Fruit fly (Drosophila melanogaster) whole organism, embryonic: ENCODE results near the gene SLC5A11.

Experiments used
- ATbp ChIP-seq: fragments of 200-800 bp; sonication (Bioruptor generic); optimal IDR thresholded peaks from 2 replicates; lab custom pipeline; 2017; ENCODE audit warnings: missing biosample characterization, mild to moderate bottlenecking, missing genetic modification characterization, missing genetic modification reagents
- BtbVII ChIP-seq: fragments of 200-800 bp; sonication (Bioruptor generic); optimal IDR thresholded peaks from 3 replicates; lab custom pipeline; 2017; ENCODE audit warnings: missing biosample characterization, mild to moderate bottlenecking, missing genetic modification characterization
- CG10462 ChIP-seq: fragments of 200-800 bp; sonication (Bioruptor generic); optimal IDR thresholded peaks from 2 replicates; lab custom pipeline; 2016; ENCODE audit warnings: missing biosample characterization, missing genetic modification characterization
- CG11093 ChIP-seq: fragments of 200-800 bp; sonication (Bioruptor generic); IDR thresholded peaks from 3 replicates; pipeline ENCODE4 v1.3.6; 2022; ENCODE audit warnings: missing biosample characterization, missing genetic modification characterization
- CG13287 ChIP-seq: fragments of 200-800 bp; sonication (Bioruptor generic); IDR thresholded peaks from 2 replicates; pipeline ENCODE4 v1.3.6; 2022; ENCODE audit warnings: missing biosample characterization, missing genetic modification characterization; ENCODE audit not compliant: partially characterized antibody
- CG14965 ChIP-seq: fragments of 200-800 bp; sonication (Bioruptor generic); optimal IDR thresholded peaks from 2 replicates; lab custom pipeline; 2016; ENCODE audit warnings: missing biosample characterization, missing genetic modification characterization, borderline replicate concordance
- CG15479 ChIP-seq: fragments of 200-800 bp; sonication (Bioruptor generic); optimal IDR thresholded peaks from 3 replicates; lab custom pipeline; 2019; ENCODE audit warnings: missing biosample characterization, mild to moderate bottlenecking, missing genetic modification characterization, moderate library complexity
- CG1647 ChIP-seq: fragments of 200-800 bp; sonication (Bioruptor generic); optimal IDR thresholded peaks from 3 replicates; lab custom pipeline; 2016; ENCODE audit warnings: missing biosample characterization, missing genetic modification characterization
- CG16815 ChIP-seq: fragments of 200-800 bp; sonication (Bioruptor generic); optimal IDR thresholded peaks from 3 replicates; lab custom pipeline; 2017; ENCODE audit warnings: missing biosample characterization, mild to moderate bottlenecking, missing genetic modification characterization
- CG16863 ChIP-seq: fragments of 200-800 bp; sonication (Bioruptor generic); optimal IDR thresholded peaks from 3 replicates; lab custom pipeline; 2016; ENCODE audit warnings: missing biosample characterization, missing genetic modification characterization
- CG17568 ChIP-seq: fragments of 200-800 bp; sonication (Bioruptor generic); optimal IDR thresholded peaks from 2 replicates; lab custom pipeline; 2018; ENCODE audit warnings: missing biosample characterization, mild to moderate bottlenecking, missing genetic modification characterization, moderate library complexity
- CG18599 ChIP-seq: fragments of 200-800 bp; sonication (Bioruptor generic); optimal IDR thresholded peaks from 3 replicates; lab custom pipeline; 2017; ENCODE audit warnings: missing biosample characterization, missing genetic modification characterization, mild to moderate bottlenecking, moderate library complexity, missing genetic modification reagents
- CG2875 ChIP-seq: fragments of 200-800 bp; sonication (Bioruptor generic); optimal IDR thresholded peaks from 2 replicates; lab custom pipeline; 2017; ENCODE audit warnings: missing biosample characterization, mild to moderate bottlenecking, missing genetic modification characterization, missing genetic modification reagents
- CG34224 ChIP-seq: fragments of 200-800 bp; sonication (Bioruptor generic); IDR thresholded peaks from 3 replicates; pipeline ENCODE4 v1.3.6; 2022; ENCODE audit warnings: missing biosample characterization, missing genetic modification characterization; ENCODE audit not compliant: partially characterized antibody
- CG43689 ChIP-seq: fragments of 200-800 bp; sonication (Bioruptor generic); IDR thresholded peaks from 2 replicates; pipeline ENCODE4 v1.3.6; 2022; ENCODE audit warnings: missing biosample characterization, missing genetic modification characterization
- CG5245 ChIP-seq: fragments of 200-800 bp; sonication (Bioruptor generic); optimal IDR thresholded peaks from 3 replicates; lab custom pipeline; 2016; ENCODE audit warnings: missing biosample characterization, missing genetic modification characterization
- CG5953 ChIP-seq: fragments of 200-800 bp; sonication (Bioruptor generic); IDR thresholded peaks from 2 replicates; pipeline ENCODE4 v1.3.6; 2022; ENCODE audit warnings: missing biosample characterization, missing genetic modification characterization
- CG6254 ChIP-seq: fragments of 200-800 bp; sonication (Bioruptor generic); optimal IDR thresholded peaks from 3 replicates; lab custom pipeline; 2017; ENCODE audit warnings: mild to moderate bottlenecking, missing biosample characterization, missing genetic modification reagents, missing genetic modification characterization
- CG7963 ChIP-seq: fragments of 200-800 bp; sonication (Bioruptor generic); IDR thresholded peaks from 3 replicates; pipeline ENCODE4 v1.3.6; 2022; ENCODE audit warnings: missing biosample characterization, missing genetic modification characterization; ENCODE audit not compliant: partially characterized antibody
- CG8359 ChIP-seq: fragments of 200-800 bp; sonication (Bioruptor generic); optimal IDR thresholded peaks from 2 replicates; lab custom pipeline; 2017; ENCODE audit warnings: missing biosample characterization, mild to moderate bottlenecking, missing genetic modification characterization, borderline replicate concordance
- CTCF ChIP-seq: fragments of 200-800 bp; sonication (Bioruptor generic); optimal IDR thresholded peaks from 2 replicates; lab custom pipeline; 2017; ENCODE audit warnings: missing biosample characterization, mild to moderate bottlenecking, missing genetic modification characterization, moderate library complexity
- Chrac-16 ChIP-seq: fragments of 200-800 bp; sonication (Bioruptor generic); optimal IDR thresholded peaks from 3 replicates; lab custom pipeline; 2016; ENCODE audit warnings: missing biosample characterization, missing genetic modification characterization
- Dek ChIP-seq: fragments of 200-800 bp; sonication (Bioruptor generic); optimal IDR thresholded peaks from 3 replicates; lab custom pipeline; 2019; ENCODE audit warnings: missing biosample characterization, mild to moderate bottlenecking, missing genetic modification characterization, moderate library complexity
- Dfd ChIP-seq, 2 experiments: fragments of >200 bp; optimal IDR thresholded peaks; 2 replicates each; lab custom pipeline; 2017; ENCODE audit warnings: missing biosample characterization in 2 of 2, missing genetic modification characterization in 2 of 2
- Doc2 ChIP-seq: fragments of 200-800 bp; sonication (Bioruptor generic); IDR thresholded peaks from 2 replicates; pipeline ENCODE4 v1.3.6; 2022; ENCODE audit warnings: missing biosample characterization, missing genetic modification characterization
- Elba2 ChIP-seq: fragments of 200-800 bp; sonication (Bioruptor generic); optimal IDR thresholded peaks from 3 replicates; lab custom pipeline; 2016; ENCODE audit warnings: missing biosample characterization, missing genetic modification characterization
- HHEX ChIP-seq: fragments of 200-800 bp; sonication (Bioruptor generic); optimal IDR thresholded peaks from 3 replicates; lab custom pipeline; 2017; ENCODE audit warnings: missing biosample characterization, mild to moderate bottlenecking, missing genetic modification characterization, missing genetic modification reagents
- MBD-R2 ChIP-seq: fragments of 200-800 bp; sonication (Bioruptor generic); IDR thresholded peaks from 2 replicates; pipeline ENCODE4 v1.3.6; 2022; ENCODE audit warnings: missing biosample characterization, missing genetic modification characterization
- MESR4 ChIP-seq: fragments of 200-800 bp; sonication (Bioruptor generic); optimal IDR thresholded peaks from 2 replicates; lab custom pipeline; 2018; ENCODE audit warnings: missing biosample characterization, mild to moderate bottlenecking, missing genetic modification characterization, moderate library complexity
- Meics ChIP-seq: fragments of 200-800 bp; sonication (Bioruptor generic); optimal IDR thresholded peaks from 2 replicates; lab custom pipeline; 2017; ENCODE audit warnings: missing biosample characterization, mild to moderate bottlenecking, missing genetic modification characterization
- Myb ChIP-seq: fragments of 200-800 bp; sonication (Bioruptor generic); optimal IDR thresholded peaks from 2 replicates; lab custom pipeline; 2016; ENCODE audit warnings: missing biosample characterization, missing genetic modification characterization
- Pdp1 ChIP-seq, 2 experiments: fragments of 200-800 bp; sonication (Bioruptor generic); optimal IDR thresholded peaks; 3 replicates each; lab custom pipeline; 2016; ENCODE audit warnings: missing biosample characterization in 2 of 2, missing genetic modification characterization in 2 of 2, mild to moderate bottlenecking in 1 of 2, moderate library complexity in 1 of 2
- ab ChIP-seq: fragments of 200-800 bp; sonication (Bioruptor generic); optimal IDR thresholded peaks from 2 replicates; lab custom pipeline; 2016; ENCODE audit warnings: missing biosample characterization, missing genetic modification characterization
- bigmax ChIP-seq: fragments of 200-800 bp; sonication (Bioruptor generic); optimal IDR thresholded peaks from 2 replicates; lab custom pipeline; 2018; ENCODE audit warnings: missing biosample characterization, mild to moderate bottlenecking, missing genetic modification characterization
- btn ChIP-seq: fragments of 200-800 bp; sonication (Bioruptor generic); optimal IDR thresholded peaks from 2 replicates; lab custom pipeline; 2016; ENCODE audit warnings: missing biosample characterization, missing genetic modification characterization
- cato ChIP-seq: fragments of 200-800 bp; sonication (Bioruptor generic); optimal IDR thresholded peaks from 2 replicates; lab custom pipeline; 2016; ENCODE audit warnings: missing biosample characterization, missing genetic modification characterization, borderline replicate concordance
- ci ChIP-seq: fragments of 200-800 bp; sonication (Bioruptor generic); IDR thresholded peaks from 3 replicates; pipeline ENCODE4 v1.3.6; 2022; ENCODE audit warnings: missing biosample characterization, missing genetic modification characterization
- crc ChIP-seq: fragments of 200-800 bp; sonication (Bioruptor generic); optimal IDR thresholded peaks from 2 replicates; lab custom pipeline; 2016; ENCODE audit warnings: missing biosample characterization, missing genetic modification characterization
- dmrt99B ChIP-seq: fragments of 200-800 bp; sonication (Bioruptor generic); optimal IDR thresholded peaks from 2 replicates; lab custom pipeline; 2018; ENCODE audit warnings: missing biosample characterization, mild to moderate bottlenecking, missing genetic modification characterization, moderate library complexity
- hbn ChIP-seq: fragments of 200-800 bp; sonication (Bioruptor generic); IDR thresholded peaks from 2 replicates; pipeline ENCODE4 v1.3.6; 2022; ENCODE audit warnings: missing biosample characterization, missing genetic modification characterization; ENCODE audit not compliant: partially characterized antibody
- inv ChIP-seq: fragments of 200-800 bp; sonication (Bioruptor generic); IDR thresholded peaks from 2 replicates; pipeline ENCODE4 v1.3.6; 2022; ENCODE audit warnings: missing biosample characterization, missing genetic modification characterization; ENCODE audit not compliant: partially characterized antibody
- mld ChIP-seq: fragments of 200-800 bp; sonication (Bioruptor generic); IDR thresholded peaks from 3 replicates; pipeline ENCODE4 v1.3.6; 2022; ENCODE audit warnings: missing biosample characterization, missing genetic modification characterization; ENCODE audit not compliant: partially characterized antibody
- rib ChIP-seq: fragments of 200-800 bp; sonication (Bioruptor generic); IDR thresholded peaks from 2 replicates; pipeline ENCODE4 v1.3.6; 2022; ENCODE audit warnings: missing biosample characterization, missing genetic modification characterization
- sens-2 ChIP-seq: fragments of 200-800 bp; sonication (Bioruptor generic); IDR thresholded peaks from 2 replicates; pipeline ENCODE4 v1.3.6; 2022; ENCODE audit warnings: missing biosample characterization, missing genetic modification characterization
- sim ChIP-seq: fragments of 200-800 bp; sonication (Bioruptor generic); IDR thresholded peaks from 2 replicates; pipeline ENCODE4 v1.3.6; 2022; ENCODE audit warnings: missing biosample characterization, missing genetic modification characterization
- ssp ChIP-seq: fragments of 200-800 bp; sonication (Bioruptor generic); IDR thresholded peaks from 2 replicates; pipeline ENCODE4 v1.3.6; 2022; ENCODE audit warnings: missing biosample characterization, missing genetic modification characterization
- tup ChIP-seq: fragments of 200-800 bp; sonication (Bioruptor generic); optimal IDR thresholded peaks from 2 replicates; lab custom pipeline; 2016; ENCODE audit warnings: missing biosample characterization, mild to moderate bottlenecking, missing genetic modification characterization, moderate library complexity
- usp ChIP-seq: fragments of >200 bp; optimal IDR thresholded peaks from 2 replicates; lab custom pipeline; 2017; ENCODE audit warnings: missing biosample characterization, missing genetic modification characterization
- zfh2 ChIP-seq: fragments of 200-800 bp; sonication (Bioruptor generic); optimal IDR thresholded peaks from 2 replicates; lab custom pipeline; 2016; ENCODE audit warnings: missing biosample characterization, missing genetic modification characterization

SLC5A11 gene

DNA sequence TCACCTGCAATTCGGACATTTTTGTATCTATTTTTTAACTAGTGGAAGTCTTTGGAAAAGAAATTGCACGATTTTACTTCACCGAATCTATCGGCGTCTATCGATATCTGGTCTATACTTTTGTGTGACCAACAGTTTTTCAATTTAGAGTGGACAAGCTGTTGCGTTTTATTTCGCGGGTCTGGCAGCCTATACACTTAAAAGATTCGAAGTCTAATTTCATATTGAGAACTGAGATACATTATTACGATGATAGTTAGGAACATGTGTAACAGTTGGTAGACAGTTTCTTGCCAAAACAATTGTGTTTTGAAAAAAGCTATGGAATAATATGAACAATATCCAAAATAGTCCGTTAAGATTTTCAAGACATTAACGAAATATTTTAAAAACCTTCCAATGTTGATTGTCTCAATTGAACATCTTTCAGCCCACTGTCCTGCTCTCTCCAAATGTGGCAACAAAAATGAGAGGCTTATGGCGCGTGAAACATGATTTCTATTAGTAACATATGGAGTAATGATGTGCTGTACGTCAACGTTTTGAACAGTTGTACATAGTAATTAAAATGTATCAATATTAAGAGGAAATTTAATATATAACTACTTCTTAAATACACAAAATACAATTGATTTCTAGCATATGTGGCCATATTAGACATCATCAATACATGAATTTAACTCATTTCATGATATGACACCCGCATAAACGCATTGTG is 42.5 kb downstream of the SLC5A11 start, which contains the start of gene Acbp1 (continued):
- no peak for TF ChIP-seq Doc2 (GFP tag; lab: Robert Waterston, UW)
- peak; percentile 98 for TF ChIP-seq CG17568 (GFP tag; lab: Kevin White, UChicago)
- TF ChIP-seq hbn = peak; percentile 62
- no peak for TF ChIP-seq usp (GFP tag; lab: Kevin White, UChicago)
- peak; percentile 89 for TF ChIP-seq CG8359 (GFP tag; lab: Kevin White, UChicago)
- peak; percentile 64 for TF ChIP-seq inv (GFP tag; lab: Robert Waterston, UW)
- peak; percentile 99 for TF ChIP-seq CG18599 (GFP tag; lab: Kevin White, UChicago)
- peak; percentile 68 for TF ChIP-seq sim
- peak; percentile 94 for TF ChIP-seq CG1647 (GFP tag; lab: Kevin White, UChicago)
- peak; percentile 86 for TF ChIP-seq btn (GFP tag; lab: Kevin White, UChicago)
- peak; percentile 97 for TF ChIP-seq Meics (GFP tag; lab: Kevin White, UChicago)
- peak; percentile 33 for TF ChIP-seq CG15479 (GFP tag; lab: Kevin White, UChicago)
- peak; percentile 83 for TF ChIP-seq ab (GFP tag; lab: Kevin White, UChicago)
- TF ChIP-seq Dek (tag; lab: Kevin White, UChicago) = peak; percentile 94
- TF ChIP-seq Dfd (GFP tag; optimal IDR thresholded peaks at IDR 0.05; lab: Kevin White, UChicago) = no peak
- peak; percentile 95 for TF ChIP-seq ci (GFP tag; lab: Robert Waterston, UW)
- TF ChIP-seq CG7963 = peak; percentile 68; the same call in 2 of the 3 replicates
- TF ChIP-seq Myb (GFP tag; lab: Kevin White, UChicago) = peak; percentile 88
- peak; percentile 84 for TF ChIP-seq MBD-R2 (GFP tag; lab: Robert Waterston, UW)
- peak; percentile 39 for TF ChIP-seq CG43689 (GFP tag; lab: Robert Waterston, UW)
- peak; percentile 97 for TF ChIP-seq zfh2 (GFP tag; lab: Kevin White, UChicago)
- TF ChIP-seq CG5245 (GFP tag; lab: Kevin White, UChicago) = peak; percentile 70
- peak; percentile 87 for TF ChIP-seq ssp (GFP tag; lab: Robert Waterston, UW)
- peak; percentile 88 for TF ChIP-seq CG10462 (GFP tag; lab: Kevin White, UChicago)
- peak; percentile 95 for TF ChIP-seq ATbp (GFP tag; lab: Kevin White, UChicago)
- peak; percentile 84 for TF ChIP-seq rib (GFP tag; lab: Robert Waterston, UW)
- TF ChIP-seq HHEX (GFP tag; lab: Kevin White, UChicago) = peak; percentile 98
- peak; percentile 99 for TF ChIP-seq BtbVII
- TF ChIP-seq Chrac-16 (GFP tag; lab: Kevin White, UChicago) = peak; percentile 88
- peak; percentile 97 for TF ChIP-seq dmrt99B (tag; lab: Kevin White, UChicago)
- peak; percentile 81; the same call in 2 of the 3 replicates for TF ChIP-seq mld (GFP tag; lab: Robert Waterston, UW)
- peak; percentile 83; the same call in 2 of the 3 replicates for TF ChIP-seq CG34224 (GFP tag; lab: Robert Waterston, UW)
- peak; percentile 60 for TF ChIP-seq Elba2
- peak; percentile 95 for TF ChIP-seq CG16863 (GFP tag; lab: Kevin White, UChicago)
- peak; percentile 93 to 94 for TF ChIP-seq Pdp1 (GFP tag; optimal IDR thresholded peaks at IDR 0.05; lab: Kevin White, UChicago)
- TF ChIP-seq MESR4 (GFP tag; lab: Kevin White, UChicago) = peak; percentile 58
- peak; percentile 65 for TF ChIP-seq CTCF (GFP tag; lab: Kevin White, UChicago)
- TF ChIP-seq sens-2 (GFP tag; lab: Robert Waterston, UW) = peak; percentile 89
- peak; percentile 90 for TF ChIP-seq CG13287 (GFP tag; lab: Robert Waterston, UW)
- peak; percentile 86 for TF ChIP-seq CG16815
- TF ChIP-seq CG14965 (GFP tag; lab: Kevin White, UChicago) = peak; percentile 75
- peak; percentile 94 for TF ChIP-seq CG2875 (GFP tag; lab: Kevin White, UChicago)
- TF ChIP-seq crc (GFP tag; lab: Kevin White, UChicago) = peak; percentile 91
- TF ChIP-seq CG5953 (GFP tag; lab: Robert Waterston, UW) = peak; percentile 78
- TF ChIP-seq CG11093 (GFP tag; lab: Robert Waterston, UW) = peak; percentile 84
- TF ChIP-seq bigmax (GFP tag; lab: Kevin White, UChicago) = peak; percentile 74
- peak; percentile 79 for TF ChIP-seq tup (GFP tag; lab: Kevin White, UChicago)
- TF ChIP-seq cato (GFP tag; lab: Kevin White, UChicago) = peak; percentile 86
- TF ChIP-seq CG6254 (GFP tag; lab: Kevin White, UChicago) = peak; percentile 94
